Worm (Caenorhabditis elegans) whole organism, L3 larva: ENCODE data around the gene Y38F1A.1.

Experiments used
- ZK546.5 ChIP-seq: sonication (generic microtip); optimal IDR thresholded peaks from 2 replicates; lab custom pipeline; 2017; ENCODE audit warnings: missing biosample characterization, missing genetic modification characterization
- elt-3 ChIP-seq, 3 experiments: fragments of 150-350 bp in 1 of 3; sonication (generic microtip) in 2 of 3; optimal IDR thresholded peaks; 2 replicates in 2 of 3; 4 replicates in 1 of 3; lab custom pipeline; 2014 to 2017; ENCODE audit warnings: missing biosample characterization in 3 of 3, missing genetic modification characterization in 3 of 3
- jun-1 ChIP-seq: fragments of 150-350 bp; optimal IDR thresholded peaks from 2 replicates; lab custom pipeline; 2014; ENCODE audit warnings: missing biosample characterization, missing genetic modification reagents, missing genetic modification characterization
- nhr-23 ChIP-seq: fragments of 150-350 bp; optimal IDR thresholded peaks from 2 replicates; lab custom pipeline; 2014; ENCODE audit warnings: missing biosample characterization, missing genetic modification reagents, missing genetic modification characterization
- nhr-67 ChIP-seq: fragments of 150-350 bp; optimal IDR thresholded peaks from 2 replicates; lab custom pipeline; 2014; ENCODE audit warnings: missing biosample characterization, missing genetic modification characterization
- nhr-77 ChIP-seq: fragments of 150-350 bp; optimal IDR thresholded peaks from 2 replicates; lab custom pipeline; 2014; ENCODE audit warnings: missing biosample characterization, missing genetic modification characterization
- pha-4 ChIP-seq: fragments of 150-350 bp; optimal IDR thresholded peaks from 2 replicates; lab custom pipeline; 2014; ENCODE audit warnings: missing biosample characterization, missing genetic modification reagents, missing genetic modification characterization
- snpc-4 ChIP-seq: fragments of 150-350 bp; optimal IDR thresholded peaks from 2 replicates; lab custom pipeline; 2014; ENCODE audit warnings: missing biosample characterization, missing genetic modification characterization
- unc-62 ChIP-seq: fragments of 150-350 bp; sonication (generic microtip); optimal IDR thresholded peaks from 4 replicates; lab custom pipeline; 2014; ENCODE audit warnings: missing biosample characterization, missing genetic modification reagents, missing genetic modification characterization
- zag-1 ChIP-seq: fragments of 150-350 bp; optimal IDR thresholded peaks from 2 replicates; lab custom pipeline; 2014; ENCODE audit warnings: missing biosample characterization, missing genetic modification characterization

ce11 chrII:12908779-12909178 is 45.8 kb downstream of the Y38F1A.1 start, which contains the start of gene ddn-2:
- TF ChIP-seq nhr-23 (no peak), elt-3 (tag; optimal IDR thresholded peaks at IDR 0.05; lab: Kevin White, UChicago) (no peak), pha-4 (no peak), unc-62 (GFP tag; lab: Kevin White, UChicago) (no peak), zag-1 (tag; lab: Kevin White, UChicago) (no peak), nhr-67 (tag; lab: Kevin White, UChicago) (no peak), nhr-77 (tag; lab: Kevin White, UChicago) (no peak), jun-1 (tag; lab: Kevin White, UChicago) (no peak), ZK546.5 (tag; lab: Kevin White, UChicago) (no peak), snpc-4 (tag; lab: Kevin White, UChicago) (no peak)
